Fruit fly (Drosophila melanogaster) whole organism, embryonic: ENCODE results near the gene mRpL55.
A peak's percentile ranks its signal among the peaks of the same experiment; 100 is the strongest.

Experiments
- ATbp ChIP-seq: fragments of 200-800 bp; sonication (Bioruptor generic); optimal IDR thresholded peaks from 2 replicates; lab custom pipeline; 2017; ENCODE audit warnings: missing biosample characterization, mild to moderate bottlenecking, missing genetic modification characterization, missing genetic modification reagents
- Asciz ChIP-seq: fragments of 200-800 bp; sonication (Bioruptor generic); optimal IDR thresholded peaks from 2 replicates; lab custom pipeline; 2017; ENCODE audit warnings: missing biosample characterization, mild to moderate bottlenecking, missing genetic modification characterization, missing genetic modification reagents
- Atf3 ChIP-seq: fragments of 200-800 bp; sonication (Bioruptor generic); optimal IDR thresholded peaks from 3 replicates; lab custom pipeline; 2016; ENCODE audit warnings: missing biosample characterization, missing genetic modification characterization
- CG10209 ChIP-seq: fragments of 200-800 bp; sonication (Bioruptor generic); optimal IDR thresholded peaks from 3 replicates; lab custom pipeline; 2017; ENCODE audit warnings: missing biosample characterization, mild to moderate bottlenecking, missing genetic modification characterization, missing genetic modification reagents
- CG10366 ChIP-seq: fragments of 200-800 bp; sonication (Bioruptor generic); IDR thresholded peaks from 2 replicates; pipeline ENCODE4 v1.3.6; 2022; ENCODE audit warnings: missing biosample characterization, missing genetic modification characterization
- CG10979 ChIP-seq: fragments of 200-800 bp; sonication (Bioruptor generic); optimal IDR thresholded peaks from 2 replicates; lab custom pipeline; 2018; ENCODE audit warnings: missing biosample characterization, mild to moderate bottlenecking, missing genetic modification characterization, moderate library complexity
- CG12659 ChIP-seq: fragments of 200-800 bp; sonication (Bioruptor generic); optimal IDR thresholded peaks from 3 replicates; lab custom pipeline; 2017; ENCODE audit warnings: mild to moderate bottlenecking, missing biosample characterization, missing genetic modification reagents, missing genetic modification characterization
- CG13424 ChIP-seq: fragments of 200-800 bp; sonication (Bioruptor generic); optimal IDR thresholded peaks from 2 replicates; lab custom pipeline; 2019; ENCODE audit warnings: missing biosample characterization, mild to moderate bottlenecking, missing genetic modification characterization, moderate library complexity
- CG13775 ChIP-seq: fragments of 200-800 bp; sonication (Bioruptor generic); optimal IDR thresholded peaks from 3 replicates; lab custom pipeline; 2017; ENCODE audit warnings: missing biosample characterization, mild to moderate bottlenecking, missing genetic modification characterization
- CG1529 ChIP-seq: fragments of 200-800 bp; sonication (Bioruptor generic); optimal IDR thresholded peaks from 3 replicates; lab custom pipeline; 2018; ENCODE audit warnings: missing biosample characterization, missing genetic modification characterization
- CG1603 ChIP-seq: fragments of 200-800 bp; sonication (Bioruptor generic); optimal IDR thresholded peaks from 2 replicates; lab custom pipeline; 2019; ENCODE audit warnings: missing biosample characterization, mild to moderate bottlenecking, missing genetic modification characterization, moderate library complexity
- CG17361 ChIP-seq: fragments of 200-800 bp; sonication (Bioruptor generic); IDR thresholded peaks from 3 replicates; pipeline ENCODE4 v1.3.6; 2022; ENCODE audit warnings: missing biosample characterization, missing genetic modification characterization
- CG18262 ChIP-seq: fragments of 200-800 bp; optimal IDR thresholded peaks from 3 replicates; lab custom pipeline; 2019; ENCODE audit warnings: missing biosample characterization, mild to moderate bottlenecking, missing genetic modification characterization, moderate library complexity
- CG2678 ChIP-seq: fragments of 200-800 bp; sonication (Bioruptor generic); optimal IDR thresholded peaks from 3 replicates; lab custom pipeline; 2019; ENCODE audit warnings: missing biosample characterization, mild to moderate bottlenecking, missing genetic modification characterization, moderate library complexity
- CG30403 ChIP-seq: fragments of 200-800 bp; sonication (Bioruptor generic); optimal IDR thresholded peaks from 3 replicates; lab custom pipeline; 2016; ENCODE audit warnings: missing biosample characterization, missing genetic modification characterization
- CG31224 ChIP-seq: fragments of 200-800 bp; sonication (Bioruptor generic); IDR thresholded peaks from 2 replicates; pipeline ENCODE4 v1.3.6; 2022; ENCODE audit warnings: missing biosample characterization, missing genetic modification characterization
- CG31365 ChIP-seq: fragments of 200-800 bp; sonication (Bioruptor generic); optimal IDR thresholded peaks from 2 replicates; lab custom pipeline; 2018; ENCODE audit warnings: missing biosample characterization, mild to moderate bottlenecking, missing genetic modification characterization
- CG32767 ChIP-seq: fragments of 200-800 bp; sonication (Bioruptor generic); IDR thresholded peaks from 2 replicates; pipeline ENCODE4 v1.3.6; 2022; ENCODE audit warnings: missing biosample characterization, missing genetic modification characterization
- CG7987 ChIP-seq: fragments of 200-800 bp; sonication (Bioruptor generic); optimal IDR thresholded peaks from 2 replicates; lab custom pipeline; 2018; ENCODE audit warnings: missing biosample characterization, mild to moderate bottlenecking, missing genetic modification characterization, moderate library complexity
- CG8359 ChIP-seq: fragments of 200-800 bp; sonication (Bioruptor generic); optimal IDR thresholded peaks from 2 replicates; lab custom pipeline; 2017; ENCODE audit warnings: missing biosample characterization, mild to moderate bottlenecking, missing genetic modification characterization, borderline replicate concordance
- CG8924 ChIP-seq: fragments of 200-800 bp; optimal IDR thresholded peaks from 3 replicates; lab custom pipeline; 2019; ENCODE audit warnings: missing biosample characterization, mild to moderate bottlenecking, missing genetic modification characterization, moderate library complexity
- CG9727 ChIP-seq: fragments of 200-800 bp; sonication (Bioruptor generic); optimal IDR thresholded peaks from 3 replicates; lab custom pipeline; 2017; ENCODE audit warnings: missing biosample characterization, mild to moderate bottlenecking, missing genetic modification characterization
- CrebB ChIP-seq: fragments of 200-800 bp; sonication (Bioruptor generic); optimal IDR thresholded peaks from 3 replicates; lab custom pipeline; 2018; ENCODE audit warnings: missing biosample characterization, mild to moderate bottlenecking, missing genetic modification characterization
- D ChIP-seq, 2 experiments: fragments of 200-800 bp in 1 of 2; fragments of >200 bp in 1 of 2; sonication (Bioruptor generic) in 1 of 2; optimal IDR thresholded peaks; 2 replicates in 1 of 2; 3 replicates in 1 of 2; lab custom pipeline; 2017; ENCODE audit warnings: mild to moderate bottlenecking in 1 of 2, missing biosample characterization in 1 of 2, missing genetic modification characterization in 1 of 2, missing genetic modification reagents in 1 of 2
- Drgx ChIP-seq: fragments of 200-800 bp; sonication (Bioruptor generic); IDR thresholded peaks from 2 replicates; pipeline ENCODE4 v1.3.6; 2022; ENCODE audit warnings: missing biosample characterization, missing genetic modification characterization
- Gug ChIP-seq: fragments of 200-800 bp; sonication (Bioruptor generic); IDR thresholded peaks from 4 replicates; pipeline ENCODE4 v1.3.6; 2022; ENCODE audit warnings: missing biosample characterization, missing genetic modification characterization
- Hr51 ChIP-seq, 2 experiments: fragments of 200-800 bp; sonication (Bioruptor generic); optimal IDR thresholded peaks; 2 replicates in 1 of 2; 3 replicates in 1 of 2; lab custom pipeline; 2016 to 2018; ENCODE audit warnings: missing biosample characterization in 2 of 2, missing genetic modification characterization in 2 of 2, mild to moderate bottlenecking in 1 of 2, moderate library complexity in 1 of 2
- Med ChIP-seq: fragments of 200-800 bp; sonication (Bioruptor generic); peaks from one replicate; lab custom pipeline; 2016; ENCODE audit warnings: missing biosample characterization, missing genetic modification characterization, mild to moderate bottlenecking, inconsistent platforms, moderate library complexity
- Mes4 ChIP-seq: fragments of 200-800 bp; sonication (Bioruptor generic); optimal IDR thresholded peaks from 2 replicates; lab custom pipeline; 2016; ENCODE audit warnings: missing biosample characterization, missing genetic modification characterization
- NC2β ChIP-seq: fragments of 200-800 bp; sonication (Bioruptor generic); optimal IDR thresholded peaks from 2 replicates; lab custom pipeline; 2016; ENCODE audit warnings: missing biosample characterization, missing genetic modification characterization
- Oli ChIP-seq: fragments of 200-800 bp; sonication (Bioruptor generic); optimal IDR thresholded peaks from 2 replicates; lab custom pipeline; 2018; ENCODE audit warnings: missing biosample characterization, mild to moderate bottlenecking, missing genetic modification characterization, moderate library complexity
- Sry-δ ChIP-seq: fragments of 200-800 bp; sonication (Bioruptor generic); optimal IDR thresholded peaks from 2 replicates; lab custom pipeline; 2016; ENCODE audit warnings: missing biosample characterization, missing genetic modification characterization
- Trl ChIP-seq, 3 experiments: fragments of >200 bp in 2 of 3; fragments of 200-800 bp in 1 of 3; sonication (Bioruptor generic) in 1 of 3; optimal IDR thresholded peaks; 2 replicates in 1 of 3; 3 replicates in 2 of 3; lab custom pipeline; 2016 to 2017; ENCODE audit warnings: missing biosample characterization in 1 of 3, missing genetic modification characterization in 1 of 3
- ap ChIP-seq: fragments of 200-800 bp; sonication (Bioruptor generic); IDR thresholded peaks from 2 replicates; pipeline ENCODE4 v1.3.6; 2022; ENCODE audit warnings: missing biosample characterization, missing genetic modification characterization
- chif ChIP-seq, 2 experiments: fragments of 200-800 bp; sonication (Bioruptor generic); optimal IDR thresholded peaks; 3 replicates each; lab custom pipeline; 2016; ENCODE audit warnings: missing biosample characterization in 2 of 2, missing genetic modification characterization in 2 of 2
- crp ChIP-seq, 2 experiments: fragments of 200-800 bp; sonication (Bioruptor generic); optimal IDR thresholded peaks; 2 replicates in 1 of 2; 3 replicates in 1 of 2; lab custom pipeline; 2017; ENCODE audit warnings: missing biosample characterization in 2 of 2, missing genetic modification characterization in 2 of 2, mild to moderate bottlenecking in 1 of 2, moderate library complexity in 1 of 2
- dmrt11E ChIP-seq: fragments of 200-800 bp; sonication (Bioruptor generic); optimal IDR thresholded peaks from 3 replicates; lab custom pipeline; 2018; ENCODE audit warnings: missing biosample characterization, mild to moderate bottlenecking, missing genetic modification characterization, moderate library complexity
- fru ChIP-seq: fragments of >200 bp; optimal IDR thresholded peaks from 2 replicates; lab custom pipeline; 2017
- gem ChIP-seq: fragments of 200-800 bp; sonication (Bioruptor generic); optimal IDR thresholded peaks from 2 replicates; lab custom pipeline; 2019; ENCODE audit warnings: missing biosample characterization, mild to moderate bottlenecking, missing genetic modification characterization, moderate library complexity
- lmd ChIP-seq: fragments of 200-800 bp; sonication (Bioruptor generic); IDR thresholded peaks from 2 replicates; pipeline ENCODE4 v1.3.6; 2022; ENCODE audit warnings: missing biosample characterization, missing genetic modification characterization
- lola ChIP-seq, 3 experiments: fragments of >200 bp in 2 of 3; fragments of 200-800 bp in 1 of 3; sonication (Bioruptor generic) in 1 of 3; optimal IDR thresholded peaks; 2 replicates each; lab custom pipeline; 2017 to 2019; ENCODE audit warnings: missing biosample characterization in 3 of 3, missing genetic modification characterization in 3 of 3, mild to moderate bottlenecking in 1 of 3, moderate library complexity in 1 of 3
- maf-S ChIP-seq: fragments of 200-800 bp; sonication (Bioruptor generic); optimal IDR thresholded peaks from 2 replicates; lab custom pipeline; 2016; ENCODE audit warnings: missing biosample characterization, missing genetic modification characterization
- oc ChIP-seq: fragments of 200-800 bp; sonication (Bioruptor generic); optimal IDR thresholded peaks from 2 replicates; lab custom pipeline; 2018; ENCODE audit warnings: missing biosample characterization, mild to moderate bottlenecking, missing genetic modification characterization, moderate library complexity
- otp ChIP-seq: fragments of 200-800 bp; sonication (Bioruptor generic); IDR thresholded peaks from 3 replicates; pipeline ENCODE4, ENCODE4 v1.3.6; 2022; ENCODE audit warnings: missing biosample characterization, missing genetic modification characterization
- pum ChIP-seq: fragments of 200-800 bp; sonication (Bioruptor generic); optimal IDR thresholded peaks from 2 replicates; lab custom pipeline; 2016; ENCODE audit warnings: missing biosample characterization, missing genetic modification characterization
- salm ChIP-seq: fragments of 200-800 bp; sonication (Bioruptor generic); optimal IDR thresholded peaks from 2 replicates; lab custom pipeline; 2018; ENCODE audit warnings: missing biosample characterization, mild to moderate bottlenecking, missing genetic modification characterization
- slou ChIP-seq: fragments of 200-800 bp; sonication (Bioruptor generic); optimal IDR thresholded peaks from 3 replicates; lab custom pipeline; 2016; ENCODE audit warnings: missing biosample characterization, missing genetic modification characterization
- sob ChIP-seq: fragments of 200-800 bp; sonication (Bioruptor generic); IDR thresholded peaks from 2 replicates; pipeline ENCODE4 v1.3.6; 2022; ENCODE audit warnings: missing biosample characterization, missing genetic modification characterization
- ssp ChIP-seq: fragments of 200-800 bp; sonication (Bioruptor generic); IDR thresholded peaks from 2 replicates; pipeline ENCODE4 v1.3.6; 2022; ENCODE audit warnings: missing biosample characterization, missing genetic modification characterization

mRpL55 gene

dm6 chr3R:19105821-19106220, 11.1 kb upstream of the mRpL55 start (continued):
- peak; percentile 67 for TF ChIP-seq CG10979
- TF ChIP-seq CG31365 (tag; lab: Kevin White, UChicago): no peak
- TF ChIP-seq CG18262: peak; percentile 65
- peak; percentile 2 for TF ChIP-seq CG13775 (GFP tag; lab: Kevin White, UChicago)
- no peak for TF ChIP-seq CrebB (tag; lab: Kevin White, UChicago)
- TF ChIP-seq otp (GFP tag; lab: Robert Waterston, UW): peak; percentile 54; the same call in 1 of the 3 replicates
- peak; percentile 9 for TF ChIP-seq CG12659 (GFP tag; lab: Kevin White, UChicago)
- TF ChIP-seq Mes4 (GFP tag; lab: Kevin White, UChicago): peak; percentile 30
- TF ChIP-seq Hr51 (GFP tag; optimal IDR thresholded peaks at IDR 0.05; lab: Kevin White, UChicago): peak in 1 of 2 experiments; percentile 63
- no peak for TF ChIP-seq fru (lab: Kevin White, UChicago)
- peak; percentile 57 for TF ChIP-seq Asciz (GFP tag; lab: Kevin White, UChicago)
- peak; percentile 67 for TF ChIP-seq dmrt11E (tag; lab: Kevin White, UChicago)
- TF ChIP-seq gem (tag; lab: Kevin White, UChicago): peak; percentile 72
- TF ChIP-seq CG13424 (tag; lab: Kevin White, UChicago): peak; percentile 29
- 0 out of 2 replicates have a peak, but pooled peaks have one; percentile 6 for TF ChIP-seq ssp
- TF ChIP-seq Atf3 (GFP tag; lab: Kevin White, UChicago): no peak
- no peak for TF ChIP-seq crp (GFP tag; optimal IDR thresholded peaks at IDR 0.05; lab: Kevin White, UChicago)
- TF ChIP-seq salm (tag; lab: Kevin White, UChicago): no peak
- TF ChIP-seq Drgx (GFP tag; lab: Robert Waterston, UW): peak; percentile 80
- TF ChIP-seq CG2678 (tag; lab: Kevin White, UChicago): peak; percentile 14
- no peak for TF ChIP-seq Trl (optimal IDR thresholded peaks at IDR 0.05; lab: Kevin White, UChicago)
- no peak for TF ChIP-seq Trl (GFP tag; optimal IDR thresholded peaks at IDR 0.05; lab: Kevin White, UChicago)
- peak in 1 of 2 experiments; percentile 27 for TF ChIP-seq chif (GFP tag; optimal IDR thresholded peaks at IDR 0.05; lab: Kevin White, UChicago)
- no peak for TF ChIP-seq sob (GFP tag; lab: Robert Waterston, UW)
- TF ChIP-seq slou (GFP tag; lab: Kevin White, UChicago): no peak
- peak; percentile 19 for TF ChIP-seq CG8924 (tag; lab: Kevin White, UChicago)
- peak in 1 of 3 experiments; percentile 46 for TF ChIP-seq lola (GFP tag; optimal IDR thresholded peaks at IDR 0.05; lab: Kevin White, UChicago)
- TF ChIP-seq CG17361 (GFP tag; lab: Robert Waterston, UW): peak; percentile 46; the same call in 1 of the 3 replicates
- no peak for TF ChIP-seq Gug
- peak; percentile 10 for TF ChIP-seq Med (GFP tag; lab: Kevin White, UChicago)
- peak; percentile 3 for TF ChIP-seq oc (tag; lab: Kevin White, UChicago)
- TF ChIP-seq CG1603: peak; percentile 53
- TF ChIP-seq pum (GFP tag; lab: Kevin White, UChicago): peak; percentile 13
- no peak for TF ChIP-seq CG7987 (GFP tag; lab: Kevin White, UChicago)
- peak; percentile 47; the same call in 1 of the 2 replicates for TF ChIP-seq ap (GFP tag; lab: Robert Waterston, UW)
- peak; percentile 24 for TF ChIP-seq CG9727 (GFP tag; lab: Kevin White, UChicago)
- TF ChIP-seq Oli (tag; lab: Kevin White, UChicago): peak; percentile 36
- peak; percentile 33 for TF ChIP-seq ATbp (GFP tag; lab: Kevin White, UChicago)
- no peak for TF ChIP-seq D (optimal IDR thresholded peaks at IDR 0.05; lab: Kevin White, UChicago)
- TF ChIP-seq D (GFP tag; optimal IDR thresholded peaks at IDR 0.05; lab: Kevin White, UChicago): peak; percentile 36
- peak; percentile 36 for TF ChIP-seq CG30403 (GFP tag; lab: Kevin White, UChicago)
- no peak for TF ChIP-seq maf-S (GFP tag; lab: Kevin White, UChicago)
- peak; percentile 3 for TF ChIP-seq Sry-δ (GFP tag; lab: Kevin White, UChicago)
- no peak for TF ChIP-seq CG1529 (GFP tag; lab: Kevin White, UChicago)
- TF ChIP-seq CG32767 (GFP tag; lab: Robert Waterston, UW): no peak
- TF ChIP-seq CG10366 (GFP tag; lab: Robert Waterston, UW): peak; percentile 30; the same call in 1 of the 2 replicates
- peak; percentile 4 for TF ChIP-seq NC2β (GFP tag; lab: Kevin White, UChicago)
- peak; percentile 21; the same call in 1 of the 2 replicates for TF ChIP-seq lmd (GFP tag; lab: Robert Waterston, UW)
- peak; percentile 21 for TF ChIP-seq CG10209 (GFP tag; lab: Kevin White, UChicago)
- peak; percentile 8 for TF ChIP-seq CG8359
- TF ChIP-seq CG31224 (GFP tag; lab: Robert Waterston, UW): no peak
